Worm (Caenorhabditis elegans) whole organism, L1 larva: Measurements from ENCODE around the gene lys-2.

Experiments used
- C04F5.9 ChIP-seq: sonication (generic microtip); optimal IDR thresholded peaks from 2 replicates; lab custom pipeline; 2016; ENCODE audit warnings: missing genetic modification characterization, missing compliant biosample characterization
- F16B12.6 ChIP-seq: fragments of 150-350 bp; optimal IDR thresholded peaks from 2 replicates; lab custom pipeline; 2014; ENCODE audit warnings: missing biosample characterization, missing genetic modification characterization
- Y116A8C.19 ChIP-seq: sonication (generic microtip); optimal IDR thresholded peaks from 2 replicates; lab custom pipeline; 2016; ENCODE audit warnings: missing compliant biosample characterization, missing genetic modification characterization, borderline replicate concordance
- aha-1 ChIP-seq: fragments of 150-350 bp; optimal IDR thresholded peaks from 2 replicates; lab custom pipeline; 2014; ENCODE audit warnings: missing biosample characterization, missing genetic modification characterization
- blmp-1 ChIP-seq: fragments of 150-350 bp; optimal IDR thresholded peaks from 2 replicates; lab custom pipeline; 2014; ENCODE audit warnings: missing biosample characterization, missing genetic modification characterization
- ceh-63 ChIP-seq: fragments of 200-800 bp; sonication (Bioruptor generic); optimal IDR thresholded peaks from 2 replicates; lab custom pipeline; 2018; ENCODE audit warnings: mild to moderate bottlenecking, missing genetic modification characterization, missing compliant biosample characterization
- ceh-8 ChIP-seq: fragments of 200-800 bp; sonication (Bioruptor generic); optimal IDR thresholded peaks from 2 replicates; lab custom pipeline; 2018; ENCODE audit warnings: mild to moderate bottlenecking, missing genetic modification characterization, moderate library complexity, missing compliant biosample characterization
- ceh-82 ChIP-seq, 3 experiments: fragments of 150-350 bp in 1 of 3; sonication (generic microtip) in 2 of 3; optimal IDR thresholded peaks; 2 replicates each; lab custom pipeline; 2014 to 2017; ENCODE audit warnings: missing biosample characterization in 3 of 3, missing genetic modification characterization in 3 of 3
- ceh-90 ChIP-seq: sonication (generic microtip); optimal IDR thresholded peaks from 2 replicates; lab custom pipeline; 2016; ENCODE audit warnings: missing genetic modification characterization, missing compliant biosample characterization
- dpl-1 ChIP-seq, 3 experiments: fragments of 150-350 bp in 2 of 3; sonication (generic microtip) in 1 of 3; optimal IDR thresholded peaks; 2 replicates each; lab custom pipeline; 2014 to 2017; ENCODE audit warnings: missing biosample characterization in 3 of 3, missing genetic modification characterization in 3 of 3, missing genetic modification reagents in 3 of 3
- dsc-1 ChIP-seq: sonication (generic microtip); optimal IDR thresholded peaks from 2 replicates; lab custom pipeline; 2016; ENCODE audit warnings: mild to moderate bottlenecking, missing genetic modification characterization, missing compliant biosample characterization
- efl-3 ChIP-seq: fragments of 200-800 bp; sonication (Bioruptor generic); optimal IDR thresholded peaks from 2 replicates; lab custom pipeline; 2018; ENCODE audit warnings: mild to moderate bottlenecking, missing genetic modification characterization, missing compliant biosample characterization
- egl-13 ChIP-seq: sonication (generic microtip); optimal IDR thresholded peaks from 2 replicates; lab custom pipeline; 2016; ENCODE audit warnings: missing genotype, missing genetic modification reagents, missing genetic modification characterization, missing compliant biosample characterization
- egl-27 ChIP-seq, 2 experiments: fragments of 150-350 bp in 1 of 2; sonication (generic microtip); optimal IDR thresholded peaks; 3 replicates each; lab custom pipeline; 2017 to 2018; ENCODE audit warnings: missing biosample characterization in 2 of 2, missing genetic modification characterization in 2 of 2, missing genetic modification reagents in 2 of 2
- fkh-4 ChIP-seq: sonication (generic microtip); optimal IDR thresholded peaks from 2 replicates; lab custom pipeline; 2016; ENCODE audit warnings: missing compliant biosample characterization, missing genetic modification characterization, borderline replicate concordance
- fkh-8 ChIP-seq: sonication (generic microtip); optimal IDR thresholded peaks from 2 replicates; lab custom pipeline; 2016; ENCODE audit warnings: mild to moderate bottlenecking, missing genetic modification characterization, missing compliant biosample characterization
- fos-1 ChIP-seq: fragments of 150-350 bp; optimal IDR thresholded peaks from 2 replicates; lab custom pipeline; 2014; ENCODE audit warnings: missing biosample characterization, missing genetic modification characterization
- hlh-17 ChIP-seq: fragments of 200-800 bp; sonication (Bioruptor generic); optimal IDR thresholded peaks from 2 replicates; lab custom pipeline; 2018; ENCODE audit warnings: missing genetic modification characterization, mild to moderate bottlenecking, missing compliant biosample characterization, moderate library complexity, borderline replicate concordance
- hlh-4 ChIP-seq: sonication (generic microtip); optimal IDR thresholded peaks from 2 replicates; lab custom pipeline; 2016; ENCODE audit warnings: mild to moderate bottlenecking, missing genetic modification characterization, missing compliant biosample characterization
- jun-1 ChIP-seq: fragments of 150-350 bp; optimal IDR thresholded peaks from 2 replicates; lab custom pipeline; 2014; ENCODE audit warnings: missing biosample characterization, missing genetic modification reagents, missing genetic modification characterization
- lin-13 ChIP-seq: fragments of 150-350 bp; optimal IDR thresholded peaks from 2 replicates; lab custom pipeline; 2014; ENCODE audit warnings: missing biosample characterization, missing genetic modification reagents, missing genetic modification characterization
- lin-14 ChIP-seq: fragments of 200-800 bp; sonication (Bioruptor generic); optimal IDR thresholded peaks from 2 replicates; lab custom pipeline; 2018; ENCODE audit warnings: mild to moderate bottlenecking, missing genetic modification characterization, moderate library complexity, missing compliant biosample characterization
- lin-39 ChIP-seq: fragments of 150-350 bp; optimal IDR thresholded peaks from 2 replicates; lab custom pipeline; 2014; ENCODE audit warnings: missing biosample characterization, missing genetic modification reagents, missing genetic modification characterization
- lir-3 ChIP-seq: sonication (generic microtip); optimal IDR thresholded peaks from 2 replicates; lab custom pipeline; 2016; ENCODE audit warnings: mild to moderate bottlenecking, missing genetic modification characterization, moderate library complexity, missing compliant biosample characterization; ENCODE audit not compliant: poor library complexity
- lsy-2 ChIP-seq, 2 experiments: fragments of 150-350 bp; optimal IDR thresholded peaks; 2 replicates each; lab custom pipeline; 2014; ENCODE audit warnings: missing biosample characterization in 2 of 2, missing genetic modification characterization in 2 of 2
- mab-9 ChIP-seq: fragments of 200-800 bp; sonication (Bioruptor generic); IDR thresholded peaks from 2 replicates; pipeline ENCODE4 v1.3.6; 2022; ENCODE audit warnings: missing genetic modification reagents, missing genetic modification characterization, missing compliant biosample characterization
- mdl-1 ChIP-seq, 2 experiments: fragments of 150-350 bp; optimal IDR thresholded peaks; 2 replicates each; lab custom pipeline; 2014 to 2017; ENCODE audit warnings: missing biosample characterization in 2 of 2, missing genetic modification characterization in 2 of 2, inconsistent platforms in 1 of 2
- mef-2 ChIP-seq: fragments of 150-350 bp; optimal IDR thresholded peaks from 2 replicates; lab custom pipeline; 2014; ENCODE audit warnings: missing biosample characterization, missing genetic modification characterization
- mep-1 ChIP-seq: fragments of 150-350 bp; optimal IDR thresholded peaks from 2 replicates; lab custom pipeline; 2014; ENCODE audit warnings: missing biosample characterization, missing genetic modification characterization
- nhr-19 ChIP-seq: fragments of 200-800 bp; sonication (Bioruptor generic); conservative IDR thresholded peaks from 2 replicates; pipeline ENCODE4 v1.3.6; 2022; ENCODE audit warnings: missing genetic modification characterization, missing compliant biosample characterization
- nhr-20 ChIP-seq: sonication (generic microtip); optimal IDR thresholded peaks from 2 replicates; lab custom pipeline; 2016; ENCODE audit warnings: mild to moderate bottlenecking, missing genetic modification characterization, missing compliant biosample characterization
- nhr-47 ChIP-seq: sonication (generic microtip); optimal IDR thresholded peaks from 2 replicates; lab custom pipeline; 2016; ENCODE audit warnings: mild to moderate bottlenecking, missing genetic modification characterization, moderate library complexity, missing compliant biosample characterization
- nhr-71 ChIP-seq: sonication (generic microtip); optimal IDR thresholded peaks from 2 replicates; lab custom pipeline; 2016; ENCODE audit warnings: mild to moderate bottlenecking, missing genetic modification characterization, moderate library complexity, missing compliant biosample characterization
- nhr-84 ChIP-seq: sonication (generic microtip); optimal IDR thresholded peaks from 2 replicates; lab custom pipeline; 2017; ENCODE audit warnings: missing biosample characterization, missing genetic modification characterization
- nhr-90 ChIP-seq: sonication (generic microtip); optimal IDR thresholded peaks from 2 replicates; lab custom pipeline; 2016; ENCODE audit warnings: mild to moderate bottlenecking, missing genetic modification characterization, missing compliant biosample characterization; ENCODE audit not compliant: poor library complexity
- pax-3 ChIP-seq: fragments of 200-800 bp; sonication (Bioruptor generic); optimal IDR thresholded peaks from 2 replicates; lab custom pipeline; 2018; ENCODE audit warnings: mild to moderate bottlenecking, missing genetic modification characterization, moderate library complexity, missing compliant biosample characterization
- rnt-1 ChIP-seq: sonication (generic microtip); optimal IDR thresholded peaks from 2 replicates; lab custom pipeline; 2016; ENCODE audit warnings: mild to moderate bottlenecking, missing genetic modification characterization, moderate library complexity, missing compliant biosample characterization
- skn-1 ChIP-seq: fragments of 150-350 bp; optimal IDR thresholded peaks from 2 replicates; lab custom pipeline; 2014; ENCODE audit warnings: missing biosample characterization, missing genetic modification characterization
- snpc-4 ChIP-seq: fragments of 150-350 bp; optimal IDR thresholded peaks from 2 replicates; lab custom pipeline; 2014; ENCODE audit warnings: missing biosample characterization, missing genetic modification characterization
- sup-37 ChIP-seq: fragments of 200-800 bp; sonication (Bioruptor generic); optimal IDR thresholded peaks from 2 replicates; lab custom pipeline; 2018; ENCODE audit warnings: mild to moderate bottlenecking, missing genetic modification characterization, missing compliant biosample characterization
- swsn-7 ChIP-seq: sonication (generic microtip); optimal IDR thresholded peaks from 2 replicates; lab custom pipeline; 2016; ENCODE audit warnings: missing genetic modification characterization, missing compliant biosample characterization
- tbx-2 ChIP-seq: sonication (generic microtip); optimal IDR thresholded peaks from 2 replicates; lab custom pipeline; 2016; ENCODE audit warnings: missing genetic modification characterization, missing compliant biosample characterization
- unc-130 ChIP-seq: fragments of 150-350 bp; optimal IDR thresholded peaks from 2 replicates; lab custom pipeline; 2017; ENCODE audit warnings: missing biosample characterization, missing genetic modification characterization, inconsistent platforms
- vab-15 ChIP-seq: sonication (generic microtip); optimal IDR thresholded peaks from 2 replicates; lab custom pipeline; 2017; ENCODE audit warnings: missing genotype, mild to moderate bottlenecking, missing genetic modification characterization, missing compliant biosample characterization
- xbp-1 ChIP-seq: sonication (generic microtip); optimal IDR thresholded peaks from 2 replicates; lab custom pipeline; 2016; ENCODE audit warnings: missing genetic modification characterization, missing compliant biosample characterization
- ztf-4 ChIP-seq: fragments of 150-350 bp; optimal IDR thresholded peaks from 2 replicates; lab custom pipeline; 2014; ENCODE audit warnings: missing biosample characterization, missing genetic modification characterization

The lys-2 gene

ce11 chrV:10247673-10248239, 33.5 kb downstream of the lys-2 start:
- no peak for TF ChIP-seq tbx-2 (tag; lab: Kevin White, UChicago)
- no peak for TF ChIP-seq lin-13 (GFP tag; lab: Kevin White, UChicago)
- no peak for TF ChIP-seq lin-39 (tag; lab: Kevin White, UChicago)
- no peak for TF ChIP-seq nhr-84
- no peak for TF ChIP-seq blmp-1 (tag; lab: Kevin White, UChicago)
- TF ChIP-seq lin-14 (GFP tag; lab: Kevin White, UChicago) = peak; percentile 58
- no peak for TF ChIP-seq hlh-4 (tag; lab: Kevin White, UChicago)
- TF ChIP-seq vab-15 (tag; lab: Kevin White, UChicago) = no peak
- TF ChIP-seq pax-3 (tag; lab: Kevin White, UChicago) = peak; percentile 17
- no peak for TF ChIP-seq fkh-4 (tag; lab: Kevin White, UChicago)
- TF ChIP-seq dsc-1 (tag; lab: Kevin White, UChicago) = peak; percentile 69
- TF ChIP-seq C04F5.9 (tag; lab: Kevin White, UChicago) = no peak
- no peak for TF ChIP-seq hlh-17
- TF ChIP-seq skn-1 = no peak
- TF ChIP-seq jun-1 (tag; lab: Kevin White, UChicago) = no peak
- TF ChIP-seq fkh-8 (tag; lab: Kevin White, UChicago) = peak; percentile 46
- TF ChIP-seq nhr-71 = peak; percentile 18
- no peak for TF ChIP-seq sup-37 (GFP tag; lab: Kevin White, UChicago)
- no peak for TF ChIP-seq nhr-20 (tag; lab: Kevin White, UChicago)
- TF ChIP-seq egl-27 (tag; optimal IDR thresholded peaks at IDR 0.05; lab: Kevin White, UChicago) = no peak
- TF ChIP-seq nhr-90 = no peak
- no peak for TF ChIP-seq ceh-82 (tag; optimal IDR thresholded peaks at IDR 0.05; lab: Kevin White, UChicago)
- no peak for TF ChIP-seq ztf-4 (tag; lab: Kevin White, UChicago)
- TF ChIP-seq rnt-1 (tag; lab: Kevin White, UChicago) = no peak
- no peak for TF ChIP-seq aha-1
- TF ChIP-seq nhr-47 (tag; lab: Kevin White, UChicago) = peak; percentile 31
- TF ChIP-seq mdl-1 (tag; optimal IDR thresholded peaks at IDR 0.05; lab: Kevin White, UChicago) = no peak
- no peak for TF ChIP-seq snpc-4
- no peak for TF ChIP-seq mef-2 (tag; lab: Kevin White, UChicago)
- TF ChIP-seq F16B12.6 (tag; lab: Kevin White, UChicago) = no peak
- TF ChIP-seq ceh-8 (GFP tag; lab: Kevin White, UChicago) = peak; percentile 58
- no peak for TF ChIP-seq lsy-2 (tag; optimal IDR thresholded peaks at IDR 0.05; lab: Kevin White, UChicago)
- no peak for TF ChIP-seq xbp-1
- no peak for TF ChIP-seq efl-3 (GFP tag; lab: Kevin White, UChicago)

DNA sequence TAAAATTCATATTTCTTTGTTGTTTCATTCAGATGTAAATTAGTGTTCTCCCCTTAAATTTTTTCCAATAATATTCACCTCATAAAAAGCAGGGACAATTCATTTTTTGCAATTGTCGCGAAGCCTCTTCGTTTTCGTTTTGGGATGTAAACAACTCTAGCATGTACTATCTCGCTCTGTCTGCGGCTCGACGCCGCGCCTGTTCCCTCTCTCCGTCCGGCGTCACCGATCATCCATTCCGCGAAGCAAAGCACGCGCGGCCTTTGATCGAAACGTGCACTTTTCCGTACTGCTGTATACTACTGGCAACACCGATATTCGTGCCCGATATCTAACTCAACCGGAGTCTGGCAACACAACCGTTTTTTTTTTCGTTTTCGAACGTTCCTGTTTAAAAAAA, 34.3 kb downstream of the lys-2 start:
- TF ChIP-seq sup-37 (GFP tag; lab: Kevin White, UChicago) = no peak
- peak in 1 of 2 experiments; percentile 17 for TF ChIP-seq mdl-1 (tag; optimal IDR thresholded peaks at IDR 0.05; lab: Kevin White, UChicago)
- TF ChIP-seq lin-14 (GFP tag; lab: Kevin White, UChicago) = peak; percentile 22
- TF ChIP-seq rnt-1 (tag; lab: Kevin White, UChicago) = peak; percentile 37
- TF ChIP-seq nhr-19 = peak; percentile 38
- TF ChIP-seq blmp-1 (tag; lab: Kevin White, UChicago) = peak; percentile 8
- no peak for TF ChIP-seq hlh-4 (tag; lab: Kevin White, UChicago)

DNA sequence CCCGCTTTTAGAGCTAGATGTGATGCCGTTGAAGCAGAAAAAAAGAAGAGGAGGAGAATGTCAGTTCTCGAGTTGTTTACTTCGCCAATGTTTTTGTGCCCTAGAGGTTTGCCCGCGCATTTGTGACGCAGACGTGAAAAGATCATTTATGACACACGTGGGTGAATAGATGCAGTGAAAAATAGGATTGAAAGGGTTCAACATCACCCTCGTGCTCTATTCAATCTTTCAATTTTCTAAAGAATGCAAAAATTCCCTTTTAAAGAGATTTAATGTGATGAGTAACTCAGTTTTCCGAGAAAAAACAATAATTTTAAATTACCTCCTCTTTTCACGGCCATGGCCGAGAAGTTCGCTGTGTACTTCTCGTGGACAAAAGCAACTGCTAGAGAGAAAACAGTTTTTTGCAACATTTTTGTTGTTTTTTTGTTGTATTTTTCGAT, 34.8 kb downstream of the lys-2 start:
- TF ChIP-seq egl-13 (tag; lab: Kevin White, UChicago) = no peak
- peak; percentile 21 for TF ChIP-seq lir-3 (tag; lab: Kevin White, UChicago)
- TF ChIP-seq ceh-90 (tag; lab: Kevin White, UChicago) = peak; percentile 31
- TF ChIP-seq ceh-63 (GFP tag; lab: Kevin White, UChicago) = no peak
- peak in 1 of 2 experiments; percentile 89 for TF ChIP-seq mdl-1 (tag; optimal IDR thresholded peaks at IDR 0.05; lab: Kevin White, UChicago)
- peak; percentile 28 for TF ChIP-seq ceh-8 (GFP tag; lab: Kevin White, UChicago)
- TF ChIP-seq mab-9 (GFP tag; lab: Robert Waterston, UW) = 0 out of 2 replicates have a peak, but pooled peaks have one; percentile 51
- TF ChIP-seq dpl-1 (GFP tag; optimal IDR thresholded peaks at IDR 0.05; lab: Kevin White, UChicago) = peak; percentile 34 to 65 (median 44)
- no peak for TF ChIP-seq mef-2 (tag; lab: Kevin White, UChicago)
- TF ChIP-seq ceh-82 (tag; optimal IDR thresholded peaks at IDR 0.05; lab: Kevin White, UChicago) = peak in 2 of 3 experiments; percentile 20 to 26
- TF ChIP-seq fos-1 = peak; percentile 56
- TF ChIP-seq swsn-7 = peak; percentile 42
- peak; percentile 13 for TF ChIP-seq lin-13 (GFP tag; lab: Kevin White, UChicago)
- peak; percentile 59 for TF ChIP-seq unc-130 (tag; lab: Kevin White, UChicago)
- no peak for TF ChIP-seq hlh-4 (tag; lab: Kevin White, UChicago)
- TF ChIP-seq lin-14 (GFP tag; lab: Kevin White, UChicago) = peak; percentile 94
- no peak for TF ChIP-seq nhr-84
- TF ChIP-seq Y116A8C.19 (tag; lab: Kevin White, UChicago) = no peak
- TF ChIP-seq nhr-71 = peak; percentile 84
- peak; percentile 34 for TF ChIP-seq xbp-1
- TF ChIP-seq mep-1 (tag; lab: Kevin White, UChicago) = peak; percentile 44
